Fruit fly (Drosophila melanogaster) Kc167 (cell line): ENCODE results near the gene msl-3.

ENCODE experiments used
- Myc ChIP-seq: fragments of >200 bp; optimal IDR thresholded peaks from 2 replicates; lab custom pipeline; 2017; ENCODE audit warnings: missing external identifiers
- Sin3A ChIP-seq: fragments of >200 bp; optimal IDR thresholded peaks from 2 replicates; lab custom pipeline; 2018; ENCODE audit warnings: missing external identifiers
- h ChIP-seq: fragments of >200 bp; optimal IDR thresholded peaks from 3 replicates; lab custom pipeline; 2018; ENCODE audit warnings: missing external identifiers
- insv ChIP-seq: fragments of >200 bp; optimal IDR thresholded peaks from 3 replicates; lab custom pipeline; 2018; ENCODE audit warnings: missing external identifiers
- psq ChIP-seq: fragments of >200 bp; optimal IDR thresholded peaks from 2 replicates; lab custom pipeline; 2017; ENCODE audit warnings: missing external identifiers
- ttk ChIP-seq: sonication (Bioruptor generic); optimal IDR thresholded peaks from 2 replicates; lab custom pipeline; 2017; ENCODE audit warnings: missing external identifiers

The msl-3 gene

dm6 chr3L:7149388-7149787 is 24.1 kb upstream of the msl-3 start:
- TF ChIP-seq psq, result no peak
- no peak for TF ChIP-seq h (lab: Kevin White, UChicago)
- TF ChIP-seq insv (lab: Kevin White, UChicago), result no peak
- TF ChIP-seq Sin3A, result no peak
- TF ChIP-seq ttk (lab: Kevin White, UChicago), result no peak
- TF ChIP-seq Myc, result no peak

dm6 chr3L:7147796-7148195 is 22.5 kb upstream of the msl-3 start:
- TF ChIP-seq Myc (no peak), insv (lab: Kevin White, UChicago) (no peak), Sin3A (no peak), psq (no peak), h (lab: Kevin White, UChicago) (no peak)

dm6 chr3L:7143283-7143682 is 17.9 kb upstream of the msl-3 start:
- no peak for TF ChIP-seq Myc
- TF ChIP-seq Sin3A, result no peak
- TF ChIP-seq ttk (lab: Kevin White, UChicago), result no peak
- no peak for TF ChIP-seq insv (lab: Kevin White, UChicago)
- TF ChIP-seq psq, result no peak
- no peak for TF ChIP-seq h (lab: Kevin White, UChicago)

dm6 chr3L:7137613-7138189 is 12.4 kb upstream of the msl-3 start:
- TF ChIP-seq psq, result no peak
- no peak for TF ChIP-seq Myc
- TF ChIP-seq ttk (lab: Kevin White, UChicago), result no peak
- no peak for TF ChIP-seq h (lab: Kevin White, UChicago)
- TF ChIP-seq Sin3A, result no peak
- TF ChIP-seq insv (lab: Kevin White, UChicago), result no peak

- TF ChIP-seq ttk (lab: Kevin White, UChicago), result no peak
- no peak for TF ChIP-seq Myc
- TF ChIP-seq psq, result no peak
- TF ChIP-seq Sin3A, result no peak
- no peak for TF ChIP-seq h (lab: Kevin White, UChicago)
Measured at dm6 chr3L:7136663-7137062, 11.3 kb upstream of the msl-3 start.

- TF ChIP-seq Myc, result no peak
- TF ChIP-seq h (lab: Kevin White, UChicago), result no peak
- no peak for TF ChIP-seq ttk (lab: Kevin White, UChicago)
- no peak for TF ChIP-seq insv (lab: Kevin White, UChicago)
- no peak for TF ChIP-seq psq
Measured at dm6 chr3L:7134818-7135217, 9.5 kb upstream of the msl-3 start.

dm6 chr3L:7133699-7134655 is 8.6 kb upstream of the msl-3 start, which contains the start of gene melt:
Gene melt, plus strand, starts transcription at chr3L:7134516.
- TF ChIP-seq insv (lab: Kevin White, UChicago) (no peak), h (lab: Kevin White, UChicago) (no peak), Sin3A (no peak), Myc (no peak), psq (no peak), ttk (lab: Kevin White, UChicago) (no peak)

- TF ChIP-seq Myc, result no peak
- no peak for TF ChIP-seq ttk (lab: Kevin White, UChicago)
- no peak for TF ChIP-seq Sin3A
- TF ChIP-seq insv (lab: Kevin White, UChicago), result no peak
- TF ChIP-seq psq, result no peak
- TF ChIP-seq h (lab: Kevin White, UChicago), result no peak
Measured at dm6 chr3L:7132593-7132992, 7.3 kb upstream of the msl-3 start.

- TF ChIP-seq h (lab: Kevin White, UChicago) (no peak), psq (no peak), Myc (no peak), insv (lab: Kevin White, UChicago) (no peak), ttk (lab: Kevin White, UChicago) (no peak), Sin3A (no peak)
Measured at dm6 chr3L:7131447-7131983, 6.2 kb upstream of the msl-3 start, which contains the start of gene Acbp2. Gene Acbp2, plus strand, starts transcription at chr3L:7131863.

- no peak for TF ChIP-seq Sin3A
- no peak for TF ChIP-seq insv (lab: Kevin White, UChicago)
- no peak for TF ChIP-seq psq
- no peak for TF ChIP-seq Myc
- TF ChIP-seq ttk (lab: Kevin White, UChicago), result no peak
- no peak for TF ChIP-seq h (lab: Kevin White, UChicago)
Measured at dm6 chr3L:7130574-7130973, 5.2 kb upstream of the msl-3 start, which contains the start of gene Acbp3. Gene Acbp3, plus strand, starts transcription at chr3L:7130874.

dm6 chr3L:7128214-7129008 is 3.1 kb upstream of the msl-3 start, which contains the start of the genes Acbp4 and Acbp6:
Gene Acbp4, minus strand, starts transcription at chr3L:7128264.
Gene Acbp6, plus strand, starts transcription at chr3L:7128903.
- TF ChIP-seq ttk (lab: Kevin White, UChicago) (no peak), insv (lab: Kevin White, UChicago) (no peak), h (lab: Kevin White, UChicago) (no peak), Sin3A (no peak), Myc (no peak)

- TF ChIP-seq psq (no peak), Sin3A (no peak), h (lab: Kevin White, UChicago) (no peak), ttk (lab: Kevin White, UChicago) (no peak), Myc (no peak), insv (lab: Kevin White, UChicago) (no peak)
Measured at dm6 chr3L:7122136-7122535, 3.2 kb downstream of the msl-3 start.
